Worm (Caenorhabditis elegans) whole organism, early embryonic: ENCODE results near the gene hlh-33.

Experiments used
- B0310.2 ChIP-seq: sonication (generic microtip); optimal IDR thresholded peaks from 2 replicates; lab custom pipeline; 2016; ENCODE audit warnings: mild to moderate bottlenecking, missing genetic modification characterization, missing compliant biosample characterization
- F13C5.2 ChIP-seq: sonication (generic microtip); optimal IDR thresholded peaks from 2 replicates; lab custom pipeline; 2017; ENCODE audit warnings: mild to moderate bottlenecking, missing genetic modification characterization, inconsistent platforms, missing compliant biosample characterization
- ama-1 ChIP-seq: fragments of 150-350 bp; optimal IDR thresholded peaks from 2 replicates; lab custom pipeline; 2014
- ceh-36 ChIP-seq: sonication (generic microtip); optimal IDR thresholded peaks from 2 replicates; lab custom pipeline; 2016; ENCODE audit warnings: missing genetic modification characterization, inconsistent platforms, missing compliant biosample characterization
- flt-1 ChIP-seq: fragments of 200-800 bp; sonication (Bioruptor generic); IDR thresholded peaks from 2 replicates; pipeline ENCODE4 v1.3.6; 2022; ENCODE audit warnings: missing genetic modification characterization, missing compliant biosample characterization
- hmg-4 ChIP-seq: fragments of 200-800 bp; sonication (Bioruptor generic); optimal IDR thresholded peaks from 2 replicates; lab custom pipeline; 2018; ENCODE audit warnings: mild to moderate bottlenecking, missing genetic modification characterization, missing compliant biosample characterization
- hnd-1 ChIP-seq: sonication (generic microtip); optimal IDR thresholded peaks from 2 replicates; lab custom pipeline; 2016; ENCODE audit warnings: missing genetic modification characterization, missing compliant biosample characterization
- pes-1 ChIP-seq: fragments of 200-800 bp; sonication (Bioruptor generic); IDR thresholded peaks from 2 replicates; pipeline ENCODE4 v1.3.6; 2022; ENCODE audit warnings: missing genetic modification reagents, missing genetic modification characterization, missing compliant biosample characterization

- TF ChIP-seq hnd-1 (tag; lab: Kevin White, UChicago), result no peak
- no peak for TF ChIP-seq pes-1
- no peak for TF ChIP-seq hmg-4
- TF ChIP-seq ama-1 (lab: Kevin White, UChicago), result no peak
- TF ChIP-seq flt-1 (GFP tag; lab: Robert Waterston, UW), result no peak
- no peak for TF ChIP-seq B0310.2
- TF ChIP-seq ceh-36, result no peak
- TF ChIP-seq F13C5.2 (tag; lab: Kevin White, UChicago), result no peak
These were observed 27.5 kb downstream of the hlh-33 start for ce11 chrIII:1882678-1883077.
